Worm (Caenorhabditis elegans) whole organism, mixed stage, embryonic: Measurements from ENCODE around the gene srx-33.

ENCODE experiments used
- M03D4.4 ChIP-seq: sonication (generic microtip); optimal IDR thresholded peaks from 2 replicates; lab custom pipeline; 2017; ENCODE audit warnings: mild to moderate bottlenecking, missing genetic modification characterization, missing compliant biosample characterization
- bed-3 ChIP-seq: fragments of 200-800 bp; sonication (Bioruptor generic); optimal IDR thresholded peaks from 3 replicates; lab custom pipeline; 2018; ENCODE audit warnings: mild to moderate bottlenecking, missing genetic modification characterization, moderate library complexity, missing compliant biosample characterization
- ceh-83 ChIP-seq: fragments of 200-800 bp; sonication (Bioruptor generic); optimal IDR thresholded peaks from 2 replicates; lab custom pipeline; 2018; ENCODE audit warnings: mild to moderate bottlenecking, missing genetic modification characterization, missing compliant biosample characterization
- ces-1 ChIP-seq: fragments of 150-350 bp; optimal IDR thresholded peaks from 2 replicates; lab custom pipeline; 2014; ENCODE audit warnings: missing biosample characterization, missing genetic modification reagents, missing genetic modification characterization
- elt-3 ChIP-seq: fragments of 150-350 bp; optimal IDR thresholded peaks from 2 replicates; lab custom pipeline; 2014; ENCODE audit warnings: missing biosample characterization, missing genetic modification characterization
- mep-1 ChIP-seq: fragments of 150-350 bp; optimal IDR thresholded peaks from 2 replicates; lab custom pipeline; 2017; ENCODE audit warnings: missing biosample characterization, missing genetic modification reagents, missing genetic modification characterization, inconsistent platforms
- nhr-12 ChIP-seq: fragments of 150-350 bp; optimal IDR thresholded peaks from 2 replicates; lab custom pipeline; 2014; ENCODE audit warnings: missing biosample characterization, missing genetic modification characterization
- nhr-2 ChIP-seq: fragments of 150-350 bp; optimal IDR thresholded peaks from 2 replicates; lab custom pipeline; 2014; ENCODE audit warnings: missing biosample characterization, missing genetic modification characterization
- nhr-237 ChIP-seq: fragments of 150-350 bp; optimal IDR thresholded peaks from 2 replicates; lab custom pipeline; 2014; ENCODE audit warnings: missing biosample characterization, missing genetic modification characterization
- snpc-4 ChIP-seq: fragments of 150-350 bp; optimal IDR thresholded peaks from 2 replicates; lab custom pipeline; 2014; ENCODE audit warnings: missing biosample characterization, missing genetic modification characterization
- unc-39 ChIP-seq: fragments of 150-350 bp; optimal IDR thresholded peaks from 2 replicates; lab custom pipeline; 2014; ENCODE audit warnings: missing biosample characterization, missing genetic modification characterization
- unc-62 ChIP-seq: fragments of 150-350 bp; optimal IDR thresholded peaks from 2 replicates; lab custom pipeline; 2014; ENCODE audit warnings: missing biosample characterization, missing genetic modification reagents, missing genetic modification characterization

- no peak for TF ChIP-seq elt-3
- TF ChIP-seq ces-1 (GFP tag; lab: Kevin White, UChicago) = no peak
- no peak for TF ChIP-seq unc-39 (tag; lab: Kevin White, UChicago)
- no peak for TF ChIP-seq mep-1 (tag; lab: Kevin White, UChicago)
- no peak for TF ChIP-seq snpc-4 (tag; lab: Kevin White, UChicago)
- TF ChIP-seq bed-3 (GFP tag; lab: Kevin White, UChicago) = no peak
- TF ChIP-seq nhr-12 = no peak
- no peak for TF ChIP-seq nhr-237
- no peak for TF ChIP-seq unc-62 (GFP tag; lab: Kevin White, UChicago)
- TF ChIP-seq ceh-83 (GFP tag; lab: Kevin White, UChicago) = no peak
- no peak for TF ChIP-seq nhr-2 (tag; lab: Kevin White, UChicago)
- no peak for TF ChIP-seq M03D4.4 (tag; lab: Kevin White, UChicago)
Measured at ce11 chrV:7145250-7145850, 26.7 kb upstream of the srx-33 start, which contains the start of gene ugt-37.
